Fruit fly (Drosophila melanogaster): ENCODE results near the gene Set8.

Set8 gene

DNA sequence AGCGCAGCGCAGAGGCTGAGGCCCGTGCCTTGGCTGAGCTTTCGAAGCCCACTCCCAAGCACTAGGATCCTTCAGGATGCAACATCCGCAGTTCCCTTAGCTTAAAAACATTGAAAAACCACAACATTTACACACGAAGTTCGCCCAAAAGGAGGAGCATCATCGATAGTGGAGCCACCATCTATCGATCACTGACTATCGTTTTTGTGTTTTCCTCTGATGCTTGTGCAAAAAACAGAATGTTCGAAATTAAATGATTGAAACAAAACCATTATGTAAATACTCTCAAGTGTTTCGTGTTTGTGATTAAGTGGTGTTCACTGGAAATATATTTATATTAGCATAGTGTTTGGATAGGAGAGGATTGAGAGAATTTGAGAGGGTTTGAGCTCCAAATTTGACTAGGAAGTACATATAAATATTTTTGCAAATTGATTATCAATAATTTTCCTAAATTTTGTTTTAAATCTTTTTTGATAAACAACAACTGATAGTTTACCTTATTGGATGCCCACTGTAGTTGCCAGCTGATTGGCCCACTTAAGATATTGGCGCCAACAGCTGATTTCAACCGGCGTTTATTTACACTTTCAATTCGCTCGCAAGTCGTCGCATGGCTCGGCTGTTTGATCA lies 11.8 kb downstream of the Set8 start, which contains the start of gene spn-B (continued):
- TF ChIP-seq Atf3 (GFP tag; optimal IDR thresholded peaks at IDR 0.05): no peak
- peak; percentile 56; the same call in 1 of the 2 replicates for TF ChIP-seq CG5953 (GFP tag; IDR thresholded peaks at IDR 0.05)
- TF ChIP-seq cas (GFP tag; IDR thresholded peaks at IDR 0.05): no peak
- peak; percentile 75 for TF ChIP-seq CG6813 (GFP tag; optimal IDR thresholded peaks at IDR 0.05)
- no peak for TF ChIP-seq fru (optimal IDR thresholded peaks at IDR 0.05)
- TF ChIP-seq CG15696 (tag; optimal IDR thresholded peaks at IDR 0.05): peak; percentile 75
- TF ChIP-seq gcm2 (GFP tag; optimal IDR thresholded peaks at IDR 0.05): peak; percentile 43
- TF ChIP-seq CG12391 (tag; optimal IDR thresholded peaks at IDR 0.05): peak; percentile 86

DNA sequence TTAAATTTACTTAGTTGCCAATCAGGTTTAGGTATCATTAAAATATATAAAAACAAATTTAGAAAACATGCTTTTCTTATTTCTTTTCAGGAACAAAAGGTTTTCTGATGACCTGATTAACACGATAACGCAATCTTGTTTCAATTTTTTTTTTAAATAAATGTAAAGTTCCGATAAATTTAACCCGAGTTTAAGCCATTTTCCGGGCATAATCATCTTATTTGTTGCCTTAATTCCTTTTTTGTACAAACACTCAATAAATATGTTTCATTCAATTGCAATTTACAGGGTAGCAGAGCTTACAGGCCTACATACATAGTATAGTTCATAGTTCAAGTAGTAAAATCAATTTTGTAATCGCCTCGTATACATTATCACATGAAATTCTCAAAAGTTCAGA lies 13.7 kb downstream of the Set8 start:
- TF ChIP-seq MBD-R2 (GFP tag; IDR thresholded peaks at IDR 0.05) (no peak), sens (GFP tag) (no peak), kay (GFP tag; optimal IDR thresholded peaks at IDR 0.05) (no peak), D19B (GFP tag; optimal IDR thresholded peaks at IDR 0.05) (peak; percentile 51)

DNA sequence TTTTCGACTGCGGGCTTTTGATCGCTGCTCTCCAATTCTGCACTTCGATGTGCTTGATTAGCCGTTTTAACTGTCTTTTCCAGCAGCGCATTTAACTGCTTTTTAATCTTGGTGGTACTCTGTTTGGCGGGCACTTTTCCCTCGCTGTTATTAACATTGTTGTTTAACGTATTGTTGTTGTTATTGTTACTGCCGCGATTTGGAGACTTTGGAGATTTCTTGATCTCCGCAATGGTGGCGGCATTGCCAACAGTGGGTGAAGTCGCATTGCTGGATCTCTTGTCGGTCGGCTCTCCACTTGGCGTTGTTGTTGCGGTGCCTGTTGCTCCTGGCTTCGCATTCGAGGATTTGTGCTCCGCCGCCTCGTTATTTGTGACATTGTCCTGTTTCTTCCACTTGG lies 14.8 kb downstream of the Set8 start:
- TF ChIP-seq CG9215 (GFP tag; IDR thresholded peaks at IDR 0.05): peak; percentile 27; the same call in 1 of the 2 replicates
- TF ChIP-seq Dp (GFP tag; optimal IDR thresholded peaks at IDR 0.05): peak; percentile 19
- TF ChIP-seq CG10462 (GFP tag; optimal IDR thresholded peaks at IDR 0.05): no peak
- TF ChIP-seq CG4360 (GFP tag; IDR thresholded peaks at IDR 0.05): peak; percentile 65; the same call in 1 of the 2 replicates
- peak; percentile 28 for TF ChIP-seq stwl (tag; optimal IDR thresholded peaks at IDR 0.05)
- no peak for TF ChIP-seq CG16779 (GFP tag; IDR thresholded peaks at IDR 0.05)
- TF ChIP-seq CrebB (tag; optimal IDR thresholded peaks at IDR 0.05): no peak

DNA sequence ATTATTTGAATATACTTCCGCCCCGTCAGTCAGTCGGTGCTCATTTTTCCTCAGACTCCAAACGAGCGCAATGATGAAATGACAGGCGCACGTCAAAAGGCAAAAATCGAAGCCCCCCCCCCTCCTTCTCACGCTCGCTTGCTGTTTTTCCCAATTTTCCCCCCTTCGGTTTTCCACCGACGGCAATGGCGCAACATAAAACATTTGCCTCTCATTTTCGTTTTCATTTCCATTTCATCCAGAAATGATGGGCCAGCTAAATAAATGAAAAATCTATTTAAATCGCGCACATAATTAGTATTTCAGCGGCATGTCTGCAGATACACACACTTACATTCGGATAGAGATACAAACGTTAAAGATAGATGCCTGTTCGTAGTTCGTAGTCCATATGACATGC lies 15.6 kb downstream of the Set8 start:
- peak in 1 of 2 experiments; percentile 34 for TF ChIP-seq Pdp1 (GFP tag; optimal IDR thresholded peaks at IDR 0.05)
- peak; percentile 21 for TF ChIP-seq Med (GFP tag)
- TF ChIP-seq chm (GFP tag; IDR thresholded peaks at IDR 0.05): 0 out of 2 replicates have a peak, but pooled peaks have one; percentile 13
- TF ChIP-seq crol (GFP tag; IDR thresholded peaks at IDR 0.05): peak; percentile 77
- no peak for TF ChIP-seq sc (optimal IDR thresholded peaks at IDR 0.05)
- no peak for TF ChIP-seq sc (GFP tag; optimal IDR thresholded peaks at IDR 0.05)
- TF ChIP-seq abd-A (tag; optimal IDR thresholded peaks at IDR 0.05): peak; percentile 40
- TF ChIP-seq CG4328 (GFP tag; optimal IDR thresholded peaks at IDR 0.05): peak; percentile 56
- TF ChIP-seq Dll (GFP tag; IDR thresholded peaks at IDR 0.05; ENCODE audit: partially characterized antibody): no peak
- peak; percentile 91 for TF ChIP-seq CG12769 (tag; optimal IDR thresholded peaks at IDR 0.05)
- peak; percentile 25 for TF ChIP-seq CG10543 (GFP tag; optimal IDR thresholded peaks at IDR 0.05)
- TF ChIP-seq Fer3 (tag; optimal IDR thresholded peaks at IDR 0.05): no peak

DNA sequence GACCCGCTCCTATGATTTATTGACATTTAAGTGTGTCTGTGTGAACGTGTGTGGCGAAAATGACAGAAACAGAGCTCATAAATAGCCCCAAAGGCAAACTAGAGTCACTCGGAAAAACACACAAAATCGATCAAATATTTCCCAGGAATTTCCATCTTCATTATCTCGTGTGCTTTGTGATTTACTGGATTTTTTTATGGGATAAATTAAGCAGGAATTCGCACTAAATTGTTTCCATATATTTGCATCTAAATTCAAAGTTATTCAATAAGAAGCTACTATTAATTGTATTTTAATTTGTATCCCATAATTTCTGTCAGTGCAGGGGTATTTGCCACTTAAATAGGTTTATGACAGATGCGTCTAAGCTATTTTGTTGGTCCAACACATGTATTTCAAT lies 16.9 kb downstream of the Set8 start:
- TF ChIP-seq CG7271 (tag; optimal IDR thresholded peaks at IDR 0.05) (no peak), dmrt11E (tag; optimal IDR thresholded peaks at IDR 0.05) (peak; percentile 14), CG42726 (GFP tag; IDR thresholded peaks at IDR 0.05; ENCODE audit: partially characterized antibody) (no peak), CG13424 (tag; optimal IDR thresholded peaks at IDR 0.05) (peak; percentile 54), Dll (GFP tag; IDR thresholded peaks at IDR 0.05; ENCODE audit: partially characterized antibody) (no peak), CG18599 (GFP tag; optimal IDR thresholded peaks at IDR 0.05) (peak; percentile 43), CG11504 (tag; optimal IDR thresholded peaks at IDR 0.05) (peak; percentile 56), emc (GFP tag; optimal IDR thresholded peaks at IDR 0.05) (no peak), Atf-2 (GFP tag; optimal IDR thresholded peaks at IDR 0.05) (no peak), CG12744 (GFP tag; optimal IDR thresholded peaks at IDR 0.05) (no peak), Hand (GFP tag; optimal IDR thresholded peaks at IDR 0.05) (no peak), bcd (GFP tag; optimal IDR thresholded peaks at IDR 0.05) (peak; percentile 12), Poxn (GFP tag; IDR thresholded peaks at IDR 0.05) (no peak), pzg (GFP tag; optimal IDR thresholded peaks at IDR 0.05) (no peak), CG15696 (tag; optimal IDR thresholded peaks at IDR 0.05) (no peak), CG2120 (GFP tag; optimal IDR thresholded peaks at IDR 0.05) (peak; percentile 15)

All from whole organism, embryonic.